Fruit fly (Drosophila melanogaster) whole organism, embryonic: ENCODE results near the gene Patsas.

Source experiments
- Antp ChIP-seq: fragments of 200-800 bp; sonication (Bioruptor generic); optimal IDR thresholded peaks from 3 replicates; lab custom pipeline; 2016; ENCODE audit warnings: missing biosample characterization, missing genetic modification characterization
- Asciz ChIP-seq: fragments of 200-800 bp; sonication (Bioruptor generic); optimal IDR thresholded peaks from 2 replicates; lab custom pipeline; 2017; ENCODE audit warnings: missing biosample characterization, mild to moderate bottlenecking, missing genetic modification characterization, missing genetic modification reagents
- Bgb ChIP-seq: fragments of 200-800 bp; sonication (Bioruptor generic); IDR thresholded peaks from 2 replicates; pipeline ENCODE4 v1.3.6; 2022; ENCODE audit warnings: missing biosample characterization, missing genetic modification characterization; ENCODE audit not compliant: partially characterized antibody
- CG10147 ChIP-seq: fragments of 200-800 bp; sonication (Bioruptor generic); optimal IDR thresholded peaks from 2 replicates; lab custom pipeline; 2019; ENCODE audit warnings: missing biosample characterization, mild to moderate bottlenecking, missing genetic modification characterization, moderate library complexity
- CG12942 ChIP-seq: fragments of 200-800 bp; sonication (Bioruptor generic); optimal IDR thresholded peaks from 3 replicates; lab custom pipeline; 2016; ENCODE audit warnings: missing biosample characterization, missing genetic modification characterization
- CG16813 ChIP-seq: fragments of 200-800 bp; sonication (Bioruptor generic); IDR thresholded peaks from 3 replicates; pipeline ENCODE4 v1.3.6; 2022; ENCODE audit warnings: missing biosample characterization, missing genetic modification characterization; ENCODE audit not compliant: partially characterized antibody
- CG17328 ChIP-seq: fragments of 200-800 bp; sonication (Bioruptor generic); IDR thresholded peaks from 2 replicates; pipeline ENCODE4 v1.3.6; 2022; ENCODE audit warnings: missing biosample characterization, missing genetic modification characterization
- CG18764 ChIP-seq: fragments of 200-800 bp; sonication (Bioruptor generic); optimal IDR thresholded peaks from 3 replicates; lab custom pipeline; 2016; ENCODE audit warnings: missing biosample characterization, missing genetic modification characterization
- CG30403 ChIP-seq: fragments of 200-800 bp; sonication (Bioruptor generic); optimal IDR thresholded peaks from 3 replicates; lab custom pipeline; 2016; ENCODE audit warnings: missing biosample characterization, missing genetic modification characterization
- CG3847 ChIP-seq: fragments of 200-800 bp; sonication (Bioruptor generic); IDR thresholded peaks from 2 replicates; pipeline ENCODE4 v1.3.6; 2022; ENCODE audit warnings: missing biosample characterization, missing genetic modification characterization
- CG42726 ChIP-seq: fragments of 200-800 bp; sonication (Bioruptor generic); IDR thresholded peaks from 2 replicates; pipeline ENCODE4 v1.3.6; 2022; ENCODE audit warnings: missing biosample characterization, missing genetic modification characterization; ENCODE audit not compliant: partially characterized antibody
- CG5245 ChIP-seq: fragments of 200-800 bp; sonication (Bioruptor generic); optimal IDR thresholded peaks from 3 replicates; lab custom pipeline; 2016; ENCODE audit warnings: missing biosample characterization, missing genetic modification characterization
- CG7745 ChIP-seq: fragments of 200-800 bp; sonication (Bioruptor generic); optimal IDR thresholded peaks from 2 replicates; lab custom pipeline; 2018; ENCODE audit warnings: missing biosample characterization, mild to moderate bottlenecking, missing genetic modification characterization, moderate library complexity
- CG8290 ChIP-seq, 3 experiments: fragments of 200-800 bp; sonication (Bioruptor generic); optimal IDR thresholded peaks; 2 replicates each; lab custom pipeline; 2016 to 2019; ENCODE audit warnings: missing biosample characterization in 3 of 3, missing genetic modification characterization in 3 of 3, mild to moderate bottlenecking in 2 of 3, moderate library complexity in 1 of 3
- CG8765 ChIP-seq: fragments of 200-800 bp; sonication (Bioruptor generic); IDR thresholded peaks from 2 replicates; pipeline ENCODE4 v1.3.6; 2022; ENCODE audit warnings: missing biosample characterization, missing genetic modification characterization
- CG8944 ChIP-seq: fragments of 200-800 bp; sonication (Bioruptor generic); optimal IDR thresholded peaks from 3 replicates; lab custom pipeline; 2016; ENCODE audit warnings: missing biosample characterization, missing genetic modification characterization
- CG9797 ChIP-seq: fragments of 200-800 bp; sonication (Bioruptor generic); optimal IDR thresholded peaks from 3 replicates; lab custom pipeline; 2018; ENCODE audit warnings: missing biosample characterization, mild to moderate bottlenecking, missing genetic modification characterization
- D19A ChIP-seq: fragments of 200-800 bp; optimal IDR thresholded peaks from 3 replicates; lab custom pipeline; 2019; ENCODE audit warnings: missing biosample characterization, mild to moderate bottlenecking, missing genetic modification characterization, moderate library complexity
- HHEX ChIP-seq: fragments of 200-800 bp; sonication (Bioruptor generic); optimal IDR thresholded peaks from 3 replicates; lab custom pipeline; 2017; ENCODE audit warnings: missing biosample characterization, mild to moderate bottlenecking, missing genetic modification characterization, missing genetic modification reagents
- HLH3B ChIP-seq: fragments of 200-800 bp; sonication (Bioruptor generic); IDR thresholded peaks from 2 replicates; pipeline ENCODE4 v1.3.6; 2022; ENCODE audit warnings: missing biosample characterization, missing genetic modification characterization
- Hey ChIP-seq: fragments of 200-800 bp; sonication (Bioruptor generic); optimal IDR thresholded peaks from 3 replicates; lab custom pipeline; 2018; ENCODE audit warnings: missing biosample characterization, mild to moderate bottlenecking, missing genetic modification characterization
- Hsf ChIP-seq: fragments of 200-800 bp; sonication (Bioruptor generic); optimal IDR thresholded peaks from 3 replicates; lab custom pipeline; 2016; ENCODE audit warnings: missing biosample characterization, missing genetic modification characterization
- Lim3 ChIP-seq: fragments of 200-800 bp; sonication (Bioruptor generic); IDR thresholded peaks from 2 replicates; pipeline ENCODE4 v1.3.6; 2022; ENCODE audit warnings: missing biosample characterization, missing genetic modification characterization
- MTF-1 ChIP-seq: fragments of 200-800 bp; sonication (Bioruptor generic); optimal IDR thresholded peaks from 2 replicates; lab custom pipeline; 2018; ENCODE audit warnings: missing biosample characterization, mild to moderate bottlenecking, missing genetic modification characterization, borderline replicate concordance
- Nf-YA ChIP-seq: fragments of 200-800 bp; sonication (Bioruptor generic); IDR thresholded peaks from 2 replicates; pipeline ENCODE4 v1.3.6; 2022; ENCODE audit warnings: missing biosample characterization, missing genetic modification characterization
- Optix ChIP-seq: fragments of 200-800 bp; sonication (Bioruptor generic); IDR thresholded peaks from 3 replicates; pipeline ENCODE4 v1.3.6; 2022; ENCODE audit warnings: missing biosample characterization, missing genetic modification characterization
- Six4 ChIP-seq: fragments of 200-800 bp; sonication (Bioruptor generic); optimal IDR thresholded peaks from 2 replicates; lab custom pipeline; 2016; ENCODE audit warnings: missing biosample characterization, missing genetic modification characterization
- amos ChIP-seq: fragments of 200-800 bp; sonication (Bioruptor generic); IDR thresholded peaks from 2 replicates; pipeline ENCODE4 v1.3.6; 2022; ENCODE audit warnings: missing biosample characterization, missing genetic modification characterization; ENCODE audit not compliant: partially characterized antibody
- ato ChIP-seq: fragments of 200-800 bp; sonication (Bioruptor generic); IDR thresholded peaks from 2 replicates; pipeline ENCODE4 v1.3.6; 2022; ENCODE audit warnings: missing biosample characterization, missing genetic modification characterization; ENCODE audit not compliant: partially characterized antibody
- chinmo ChIP-seq: fragments of 200-800 bp; sonication (Bioruptor generic); IDR thresholded peaks from 4 replicates; pipeline ENCODE4 v1.3.6; 2022; ENCODE audit warnings: missing biosample characterization, missing genetic modification characterization; ENCODE audit not compliant: partially characterized antibody
- chm ChIP-seq: fragments of 200-800 bp; sonication (Bioruptor generic); IDR thresholded peaks from 2 replicates; pipeline ENCODE4 v1.3.6; 2022; ENCODE audit warnings: missing biosample characterization, missing genetic modification characterization
- crc ChIP-seq: fragments of 200-800 bp; sonication (Bioruptor generic); optimal IDR thresholded peaks from 2 replicates; lab custom pipeline; 2016; ENCODE audit warnings: missing biosample characterization, missing genetic modification characterization
- da ChIP-seq: fragments of 200-800 bp; sonication (Bioruptor generic); optimal IDR thresholded peaks from 2 replicates; lab custom pipeline; 2016; ENCODE audit warnings: missing biosample characterization, missing genetic modification characterization
- gem ChIP-seq: fragments of 200-800 bp; sonication (Bioruptor generic); optimal IDR thresholded peaks from 2 replicates; lab custom pipeline; 2019; ENCODE audit warnings: missing biosample characterization, mild to moderate bottlenecking, missing genetic modification characterization, moderate library complexity
- insv ChIP-seq, 2 experiments: fragments of 200-800 bp; sonication (Bioruptor generic); optimal IDR thresholded peaks; 3 replicates each; lab custom pipeline; 2016 to 2018; ENCODE audit warnings: missing biosample characterization in 2 of 2, missing genetic modification characterization in 2 of 2
- inv ChIP-seq: fragments of 200-800 bp; sonication (Bioruptor generic); IDR thresholded peaks from 2 replicates; pipeline ENCODE4 v1.3.6; 2022; ENCODE audit warnings: missing biosample characterization, missing genetic modification characterization; ENCODE audit not compliant: partially characterized antibody
- mld ChIP-seq: fragments of 200-800 bp; sonication (Bioruptor generic); IDR thresholded peaks from 3 replicates; pipeline ENCODE4 v1.3.6; 2022; ENCODE audit warnings: missing biosample characterization, missing genetic modification characterization; ENCODE audit not compliant: partially characterized antibody
- pzg ChIP-seq: fragments of 200-800 bp; sonication (Bioruptor generic); optimal IDR thresholded peaks from 3 replicates; lab custom pipeline; 2018; ENCODE audit warnings: missing biosample characterization, mild to moderate bottlenecking, missing genetic modification characterization, moderate library complexity
- repo ChIP-seq: fragments of 200-800 bp; sonication (Bioruptor generic); optimal IDR thresholded peaks from 2 replicates; lab custom pipeline; 2016; ENCODE audit warnings: missing biosample characterization, missing genetic modification characterization
- run ChIP-seq: fragments of 200-800 bp; sonication (Bioruptor generic); optimal IDR thresholded peaks from 3 replicates; lab custom pipeline; 2018; ENCODE audit warnings: missing biosample characterization, mild to moderate bottlenecking, missing genetic modification characterization
- scrt ChIP-seq: fragments of 200-800 bp; sonication (Bioruptor generic); optimal IDR thresholded peaks from 2 replicates; lab custom pipeline; 2018; ENCODE audit warnings: missing biosample characterization, mild to moderate bottlenecking, missing genetic modification characterization, moderate library complexity
- sna ChIP-seq: fragments of 200-800 bp; sonication (Bioruptor generic); IDR thresholded peaks from 2 replicates; pipeline ENCODE4 v1.3.6; 2022; ENCODE audit warnings: missing biosample characterization, missing genetic modification characterization; ENCODE audit not compliant: partially characterized antibody
- stwl ChIP-seq: fragments of 200-800 bp; sonication (Bioruptor generic); optimal IDR thresholded peaks from 3 replicates; lab custom pipeline; 2018; ENCODE audit warnings: missing biosample characterization, mild to moderate bottlenecking, missing genetic modification characterization, moderate library complexity
- sug ChIP-seq: fragments of 200-800 bp; optimal IDR thresholded peaks from 2 replicates; lab custom pipeline; 2019; ENCODE audit warnings: missing biosample characterization, mild to moderate bottlenecking, missing genetic modification characterization, moderate library complexity
- tin ChIP-seq: fragments of 200-800 bp; sonication (Bioruptor generic); optimal IDR thresholded peaks from 3 replicates; lab custom pipeline; 2016; ENCODE audit warnings: missing biosample characterization, missing genetic modification characterization
- ttk ChIP-seq: fragments of 200-800 bp; sonication (Bioruptor generic); IDR thresholded peaks from 2 replicates; pipeline ENCODE4 v2.1.2; 2022; ENCODE audit warnings: missing biosample characterization, missing genetic modification characterization
- vvl ChIP-seq: fragments of 200-800 bp; sonication (Bioruptor generic); IDR thresholded peaks from 2 replicates; pipeline ENCODE4 v1.3.6; 2022; ENCODE audit warnings: missing biosample characterization, missing genetic modification characterization
- wek ChIP-seq: fragments of 200-800 bp; sonication (Bioruptor generic); optimal IDR thresholded peaks from 3 replicates; lab custom pipeline; 2018; ENCODE audit warnings: missing biosample characterization, mild to moderate bottlenecking, missing genetic modification characterization, moderate library complexity
- zfh2 ChIP-seq: fragments of 200-800 bp; sonication (Bioruptor generic); optimal IDR thresholded peaks from 2 replicates; lab custom pipeline; 2016; ENCODE audit warnings: missing biosample characterization, missing genetic modification characterization

Gene Patsas

DNA sequence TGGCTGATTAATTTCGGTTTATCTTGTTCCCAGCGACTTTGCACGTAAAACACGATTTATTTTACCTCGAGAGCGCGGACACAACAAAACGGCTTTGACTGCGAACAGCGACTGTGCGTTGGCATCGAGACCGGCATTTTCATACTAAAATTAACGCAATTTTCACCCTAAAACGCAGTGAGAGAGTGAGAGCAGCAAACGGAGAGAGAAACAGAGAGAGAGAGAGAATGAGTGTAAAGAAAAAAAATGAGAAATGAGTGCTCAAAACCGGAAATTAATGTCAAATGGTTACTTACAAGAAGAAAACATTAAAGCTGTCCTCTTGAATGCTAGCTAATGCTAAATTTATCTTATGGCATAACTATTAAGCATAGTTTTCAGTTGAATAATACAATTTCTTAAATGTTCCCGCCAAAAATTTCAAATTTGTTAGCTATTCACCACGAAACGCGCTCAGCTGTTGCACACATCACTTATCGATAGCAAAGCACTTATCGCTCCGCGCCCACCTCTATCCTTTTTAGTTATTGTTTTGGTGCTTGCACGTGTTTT lies 47.2 kb downstream of the Patsas start, which contains the start of the genes JhI-21, RpL7-like and CG34164 (continued):
- no peak for TF ChIP-seq CG7745
- TF ChIP-seq vvl (GFP tag; lab: Robert Waterston, UW), result peak; percentile 14; the same call in 1 of the 2 replicates
- peak; percentile 28 for TF ChIP-seq CG10147
- TF ChIP-seq CG5245, result no peak
- TF ChIP-seq Lim3 (GFP tag; lab: Robert Waterston, UW), result no peak
- no peak for TF ChIP-seq Nf-YA (GFP tag; lab: Robert Waterston, UW)
- no peak for TF ChIP-seq sug
- TF ChIP-seq HHEX (GFP tag; lab: Kevin White, UChicago), result no peak
- peak; percentile 88; the same call in 2 of the 4 replicates for TF ChIP-seq chinmo
- no peak for TF ChIP-seq Hsf (GFP tag; lab: Kevin White, UChicago)
- TF ChIP-seq amos (GFP tag; lab: Robert Waterston, UW), result peak; percentile 70; the same call in 1 of the 2 replicates
- TF ChIP-seq MTF-1 (GFP tag; lab: Kevin White, UChicago), result no peak
- TF ChIP-seq scrt (GFP tag; lab: Kevin White, UChicago), result peak; percentile 97
- no peak for TF ChIP-seq CG18764 (GFP tag; lab: Kevin White, UChicago)
- peak; percentile 32 for TF ChIP-seq stwl (tag; lab: Kevin White, UChicago)
- peak; percentile 56; the same call in 2 of the 3 replicates for TF ChIP-seq CG16813 (GFP tag; lab: Robert Waterston, UW)
- TF ChIP-seq insv (GFP tag; optimal IDR thresholded peaks at IDR 0.05; lab: Kevin White, UChicago), result no peak
- TF ChIP-seq chm (GFP tag; lab: Robert Waterston, UW), result no peak
- TF ChIP-seq mld, result no peak
- no peak for TF ChIP-seq CG8290 (GFP tag; optimal IDR thresholded peaks at IDR 0.05; lab: Kevin White, UChicago)
- TF ChIP-seq CG8290 (tag; optimal IDR thresholded peaks at IDR 0.05; lab: Kevin White, UChicago), result no peak
- no peak for TF ChIP-seq zfh2 (GFP tag; lab: Kevin White, UChicago)
- peak; percentile 58; the same call in 1 of the 2 replicates for TF ChIP-seq ttk
- TF ChIP-seq run, result no peak
- TF ChIP-seq da (GFP tag; lab: Kevin White, UChicago), result no peak
- TF ChIP-seq ato (GFP tag; lab: Robert Waterston, UW), result peak; percentile 31; the same call in 1 of the 2 replicates
- TF ChIP-seq CG12942 (GFP tag; lab: Kevin White, UChicago), result no peak
- no peak for TF ChIP-seq crc (GFP tag; lab: Kevin White, UChicago)
- TF ChIP-seq gem (tag; lab: Kevin White, UChicago), result no peak
- no peak for TF ChIP-seq Hey
- no peak for TF ChIP-seq HLH3B (GFP tag; lab: Robert Waterston, UW)
- TF ChIP-seq CG42726 (GFP tag; lab: Robert Waterston, UW), result peak; percentile 49; the same call in 1 of the 2 replicates
- peak; percentile 9 for TF ChIP-seq CG9797
- no peak for TF ChIP-seq Six4 (GFP tag; lab: Kevin White, UChicago)
- TF ChIP-seq sna (GFP tag; lab: Robert Waterston, UW), result peak; percentile 43; the same call in 1 of the 2 replicates
- TF ChIP-seq CG8944 (GFP tag; lab: Kevin White, UChicago), result no peak
- peak; percentile 86 for TF ChIP-seq pzg (GFP tag; lab: Kevin White, UChicago)
- TF ChIP-seq tin (GFP tag; lab: Kevin White, UChicago), result no peak
- no peak for TF ChIP-seq CG3847
- TF ChIP-seq Antp (GFP tag; lab: Kevin White, UChicago), result no peak
- peak; percentile 74 for TF ChIP-seq Bgb (GFP tag; lab: Robert Waterston, UW)
- no peak for TF ChIP-seq repo
- no peak for TF ChIP-seq CG30403
- TF ChIP-seq CG8765 (GFP tag; lab: Robert Waterston, UW), result no peak
- no peak for TF ChIP-seq CG17328 (GFP tag; lab: Robert Waterston, UW)
- no peak for TF ChIP-seq Asciz (GFP tag; lab: Kevin White, UChicago)
- peak; percentile 30; the same call in 1 of the 2 replicates for TF ChIP-seq inv (GFP tag; lab: Robert Waterston, UW)
- no peak for TF ChIP-seq Optix (GFP tag; lab: Robert Waterston, UW)
- no peak for TF ChIP-seq D19A
- no peak for TF ChIP-seq wek (GFP tag; lab: Kevin White, UChicago)
